Fruit fly (Drosophila melanogaster): ENCODE data around the gene Abp1.

Abp1 gene

DNA sequence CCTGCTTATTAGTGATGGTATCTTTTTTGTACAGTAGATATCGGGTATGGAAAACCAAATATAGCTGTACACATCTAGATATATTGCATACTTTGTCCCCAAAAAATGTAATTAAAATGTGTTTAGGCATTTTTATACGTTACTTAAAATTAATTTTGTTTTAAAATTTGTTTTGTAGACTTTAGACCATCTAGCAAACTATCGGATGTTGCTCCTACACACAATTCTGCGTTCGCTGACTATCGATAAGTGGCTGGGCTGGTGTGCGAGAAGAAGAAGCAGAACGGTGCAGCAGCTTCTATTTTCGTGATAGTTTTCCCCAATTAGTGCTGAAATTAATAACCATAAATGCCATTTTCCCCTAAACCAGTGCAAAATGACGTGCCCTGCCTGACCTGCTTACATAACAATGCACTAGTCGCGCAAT lies 27.0 kb upstream of the Abp1 start, which contains the start of the genes Vps36 and Liprin-beta (continued):
- TF ChIP-seq Pdp1 (GFP tag; optimal IDR thresholded peaks at IDR 0.05) (peak; percentile 87 to 95), tna (GFP tag; IDR thresholded peaks at IDR 0.05; ENCODE audit: partially characterized antibody) (peak; percentile 88), sna (GFP tag; IDR thresholded peaks at IDR 0.05; ENCODE audit: partially characterized antibody) (peak; percentile 99), CG12769 (tag; optimal IDR thresholded peaks at IDR 0.05) (no peak), Bteb2 (GFP tag; optimal IDR thresholded peaks at IDR 0.05) (peak; percentile 86), tll (GFP tag; optimal IDR thresholded peaks at IDR 0.05) (peak; percentile 67 to 95), al (GFP tag; IDR thresholded peaks at IDR 0.05) (peak; percentile 86), CG12104 (GFP tag; optimal IDR thresholded peaks at IDR 0.05) (peak; percentile 61), abd-A (tag; optimal IDR thresholded peaks at IDR 0.05) (no peak), CG6272 (GFP tag; IDR thresholded peaks at IDR 0.05) (peak; percentile 93), Awh (GFP tag; IDR thresholded peaks at IDR 0.05) (peak; percentile 68), row (GFP tag; IDR thresholded peaks at IDR 0.05) (peak; percentile 98), D19B (GFP tag; optimal IDR thresholded peaks at IDR 0.05) (no peak), Deaf1 (tag; optimal IDR thresholded peaks at IDR 0.05) (no peak), CG12155 (GFP tag; optimal IDR thresholded peaks at IDR 0.05) (peak; percentile 89), CG31365 (tag; optimal IDR thresholded peaks at IDR 0.05) (no peak), CG7357 (GFP tag; IDR thresholded peaks at IDR 0.05) (peak; percentile 77; the same call in 1 of the 3 replicates), org-1 (GFP tag; optimal IDR thresholded peaks at IDR 0.05) (peak; percentile 5), dpn (GFP tag; optimal IDR thresholded peaks at IDR 0.05) (peak; percentile 92 to 94), CG18599 (GFP tag; optimal IDR thresholded peaks at IDR 0.05) (peak; percentile 85), nerfin-2 (GFP tag; IDR thresholded peaks at IDR 0.05; ENCODE audit: partially characterized antibody) (peak; percentile 89), CG32772 (GFP tag; IDR thresholded peaks at IDR 0.05) (peak; percentile 91), CG1647 (GFP tag; optimal IDR thresholded peaks at IDR 0.05) (peak; percentile 85), Nf-YB (GFP tag; optimal IDR thresholded peaks at IDR 0.05) (peak; percentile 62), en (GFP tag; optimal IDR thresholded peaks at IDR 0.05) (peak; percentile 43), Mes4 (GFP tag; optimal IDR thresholded peaks at IDR 0.05) (peak; percentile 69), Lim3 (GFP tag; IDR thresholded peaks at IDR 0.05) (0 out of 2 replicates have a peak, but pooled peaks have one; percentile 25), CG1233 (GFP tag; optimal IDR thresholded peaks at IDR 0.05) (peak; percentile 76), rib (GFP tag; IDR thresholded peaks at IDR 0.05) (peak; percentile 54), Xrp1 (GFP tag; IDR thresholded peaks at IDR 0.05) (peak; percentile 86), Abd-B (GFP tag; optimal IDR thresholded peaks at IDR 0.05) (peak; percentile 91), CTCF (GFP tag; optimal IDR thresholded peaks at IDR 0.05) (no peak), Meics (GFP tag; optimal IDR thresholded peaks at IDR 0.05) (peak; percentile 75), CG6813 (GFP tag; optimal IDR thresholded peaks at IDR 0.05) (peak; percentile 11), gcm2 (GFP tag; optimal IDR thresholded peaks at IDR 0.05) (peak; percentile 52), klu (GFP tag; IDR thresholded peaks at IDR 0.05) (peak; percentile 80), stc (GFP tag; IDR thresholded peaks at IDR 0.05) (peak; percentile 71; the same call in 1 of the 2 replicates), wor (GFP tag; IDR thresholded peaks at IDR 0.05) (peak; percentile 84), CG7839 (tag; optimal IDR thresholded peaks at IDR 0.05) (no peak), sd (tag; optimal IDR thresholded peaks at IDR 0.05) (no peak), vfl (GFP tag; optimal IDR thresholded peaks at IDR 0.05) (peak; percentile 85), CG3726 (GFP tag; IDR thresholded peaks at IDR 0.05) (no peak; the same call in 2 of the 3 replicates), CG16813 (GFP tag; IDR thresholded peaks at IDR 0.05; ENCODE audit: partially characterized antibody) (peak; percentile 99), pan (optimal IDR thresholded peaks at IDR 0.05) (no peak), pan (GFP tag; optimal IDR thresholded peaks at IDR 0.05 in 1 of 2, IDR thresholded peaks at IDR 0.05 in 1 of 2) (peak in 1 of 2 experiments; percentile 84), CG3847 (GFP tag; IDR thresholded peaks at IDR 0.05) (peak; percentile 91), MBD-R2 (GFP tag; IDR thresholded peaks at IDR 0.05) (peak; percentile 97), CG6254 (GFP tag; optimal IDR thresholded peaks at IDR 0.05) (no peak), Lhr (GFP tag; optimal IDR thresholded peaks at IDR 0.05) (peak; percentile 67), sob (GFP tag; IDR thresholded peaks at IDR 0.05) (peak; percentile 93), odd (GFP tag; optimal IDR thresholded peaks at IDR 0.05) (no peak)

Measured in whole organism, embryonic.